Fruit fly (Drosophila melanogaster): ENCODE data around the gene CG12541.
A peak's percentile ranks its signal among the peaks of the same experiment; 100 is the strongest.

Gene CG12541

DNA sequence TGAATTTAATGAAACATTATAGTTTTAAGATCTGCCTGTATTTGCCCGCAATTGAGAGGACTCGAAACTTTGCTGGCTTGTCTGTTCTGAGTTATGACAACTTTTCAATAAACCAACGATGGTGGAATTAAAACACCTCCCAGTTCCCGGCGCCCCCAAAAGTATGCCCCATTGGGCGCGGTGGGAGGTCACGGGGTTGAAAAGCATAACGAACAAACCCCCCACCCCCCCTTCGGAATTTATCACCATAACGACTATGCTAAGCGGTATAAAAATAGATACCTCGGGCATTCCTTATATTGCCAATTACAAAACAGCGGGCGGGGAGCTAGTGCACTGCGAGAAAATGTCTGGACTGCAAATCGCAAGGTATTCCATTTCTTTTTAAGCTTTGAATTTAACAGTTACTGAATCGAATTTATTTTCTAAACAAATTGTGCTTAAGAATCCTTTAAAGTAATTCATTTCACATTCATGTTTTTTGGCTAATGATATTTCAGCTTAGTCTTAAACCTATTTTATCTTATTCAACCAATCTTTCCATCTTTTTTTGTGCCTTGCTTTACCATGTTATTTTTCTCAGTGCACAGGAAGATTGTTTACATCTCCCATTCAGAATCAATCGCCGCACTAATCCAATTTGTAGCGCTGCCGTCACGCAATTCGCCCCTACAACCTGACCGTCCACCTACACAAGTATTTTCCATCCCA lies 35.6 kb upstream of the CG12541 start (continued):
- TF ChIP-seq Hr51 (GFP tag; optimal IDR thresholded peaks at IDR 0.05): peak; percentile 75 to 92
- peak; percentile 69 for TF ChIP-seq Bdp1 (GFP tag; optimal IDR thresholded peaks at IDR 0.05)
- peak; percentile 78 for TF ChIP-seq chn (GFP tag; optimal IDR thresholded peaks at IDR 0.05)
- peak; percentile 86 for TF ChIP-seq org-1 (GFP tag; optimal IDR thresholded peaks at IDR 0.05)
- TF ChIP-seq Atf6 (GFP tag; IDR thresholded peaks at IDR 0.05): peak; percentile 81
- TF ChIP-seq dimm (GFP tag; IDR thresholded peaks at IDR 0.05): peak; percentile 48; the same call in 1 of the 2 replicates
- TF ChIP-seq CG17361 (GFP tag; IDR thresholded peaks at IDR 0.05): peak; percentile 88
- TF ChIP-seq CG14014 (GFP tag; IDR thresholded peaks at IDR 0.05): peak; percentile 74
- no peak for TF ChIP-seq vnd (GFP tag; IDR thresholded peaks at IDR 0.05; ENCODE audit: partially characterized antibody)
- TF ChIP-seq CG9932 (GFP tag; IDR thresholded peaks at IDR 0.05): peak; percentile 70
- peak; percentile 68 for TF ChIP-seq NC2α (GFP tag; optimal IDR thresholded peaks at IDR 0.05)
- TF ChIP-seq salm (tag; optimal IDR thresholded peaks at IDR 0.05): peak; percentile 81
- TF ChIP-seq Usf (GFP tag; optimal IDR thresholded peaks at IDR 0.05): peak; percentile 69
- TF ChIP-seq CG31365 (tag; optimal IDR thresholded peaks at IDR 0.05): no peak
- TF ChIP-seq D19A (tag; optimal IDR thresholded peaks at IDR 0.05): peak; percentile 72
- no peak for TF ChIP-seq CkIIα-i1 (GFP tag; IDR thresholded peaks at IDR 0.05)
- TF ChIP-seq Doc2 (GFP tag; IDR thresholded peaks at IDR 0.05): no peak
- TF ChIP-seq dpn (GFP tag; optimal IDR thresholded peaks at IDR 0.05): peak; percentile 70 to 88
- peak; percentile 90 for TF ChIP-seq CG9609 (GFP tag; optimal IDR thresholded peaks at IDR 0.05)
- peak; percentile 86 for TF ChIP-seq CG32767 (GFP tag; IDR thresholded peaks at IDR 0.05)
- peak; percentile 86 for TF ChIP-seq CG9437 (GFP tag; optimal IDR thresholded peaks at IDR 0.05)
- peak; percentile 74 for TF ChIP-seq ind (GFP tag; optimal IDR thresholded peaks at IDR 0.05)
- TF ChIP-seq h (optimal IDR thresholded peaks at IDR 0.05): no peak
- peak; percentile 88 for TF ChIP-seq CG7786 (GFP tag; optimal IDR thresholded peaks at IDR 0.05)
- peak; percentile 90 for TF ChIP-seq gcm (GFP tag; optimal IDR thresholded peaks at IDR 0.05)
- TF ChIP-seq pan (optimal IDR thresholded peaks at IDR 0.05): no peak
- peak in 1 of 2 experiments; percentile 75 for TF ChIP-seq pan (GFP tag; optimal IDR thresholded peaks at IDR 0.05 in 1 of 2, IDR thresholded peaks at IDR 0.05 in 1 of 2)
- no peak for TF ChIP-seq Gsc (GFP tag; IDR thresholded peaks at IDR 0.05)
- TF ChIP-seq CG42726 (GFP tag; IDR thresholded peaks at IDR 0.05; ENCODE audit: partially characterized antibody): peak; percentile 45; the same call in 1 of the 2 replicates
- TF ChIP-seq slbo (GFP tag; IDR thresholded peaks at IDR 0.05): peak; percentile 87
- peak; percentile 84 for TF ChIP-seq CG6689 (GFP tag; IDR thresholded peaks at IDR 0.05)
- TF ChIP-seq pnt (GFP tag; optimal IDR thresholded peaks at IDR 0.05): peak; percentile 54
- peak; percentile 84 for TF ChIP-seq Hand (GFP tag; optimal IDR thresholded peaks at IDR 0.05)
- peak; percentile 61; the same call in 2 of the 3 replicates for TF ChIP-seq Dbx (GFP tag; IDR thresholded peaks at IDR 0.05)
- no peak for TF ChIP-seq stwl (tag; optimal IDR thresholded peaks at IDR 0.05)
- peak; percentile 93 for TF ChIP-seq CG4617 (GFP tag; optimal IDR thresholded peaks at IDR 0.05; ENCODE audit: borderline replicate concordance)
- no peak for TF ChIP-seq inv (GFP tag; IDR thresholded peaks at IDR 0.05; ENCODE audit: partially characterized antibody)
- peak; percentile 74 for TF ChIP-seq Mad (GFP tag; optimal IDR thresholded peaks at IDR 0.05)
- peak; percentile 41; the same call in 1 of the 3 replicates for TF ChIP-seq CG11456 (GFP tag; IDR thresholded peaks at IDR 0.05)
- peak; percentile 83 for TF ChIP-seq CG15601 (tag; optimal IDR thresholded peaks at IDR 0.05)
- peak; percentile 65 for TF ChIP-seq lilli (GFP tag; optimal IDR thresholded peaks at IDR 0.05)
- TF ChIP-seq CG4360 (GFP tag; IDR thresholded peaks at IDR 0.05): no peak
- no peak for TF ChIP-seq hth (optimal IDR thresholded peaks at IDR 0.05)
- TF ChIP-seq fd96Cb (tag; optimal IDR thresholded peaks at IDR 0.05): peak; percentile 75
- no peak for TF ChIP-seq Dll (GFP tag; IDR thresholded peaks at IDR 0.05; ENCODE audit: partially characterized antibody)
- peak in 1 of 2 experiments; percentile 43 for TF ChIP-seq crp (GFP tag; optimal IDR thresholded peaks at IDR 0.05)
- peak; percentile 84 for TF ChIP-seq odd (GFP tag; optimal IDR thresholded peaks at IDR 0.05)
- peak; percentile 71 for TF ChIP-seq zfh1 (GFP tag; IDR thresholded peaks at IDR 0.05)
- TF ChIP-seq CG3281 (GFP tag; optimal IDR thresholded peaks at IDR 0.05): peak; percentile 78
- TF ChIP-seq gt (GFP tag; IDR thresholded peaks at IDR 0.05): no peak

Measured in whole organism, embryonic.